Fruit fly (Drosophila melanogaster): Measurements from ENCODE around the gene CG13877.

CG13877 gene

dm6 chr3L:262724-263177 is 44.9 kb downstream of the CG13877 start (continued):
- no peak for TF ChIP-seq Atf3 (GFP tag; optimal IDR thresholded peaks at IDR 0.05)
- no peak for TF ChIP-seq CG7372 (GFP tag; IDR thresholded peaks at IDR 0.05)
- TF ChIP-seq CG11456 (GFP tag; IDR thresholded peaks at IDR 0.05): no peak
- TF ChIP-seq NfI (GFP tag; optimal IDR thresholded peaks at IDR 0.05): no peak
- TF ChIP-seq CG9797 (GFP tag; optimal IDR thresholded peaks at IDR 0.05): peak; percentile 27
- TF ChIP-seq lmd (GFP tag; IDR thresholded peaks at IDR 0.05): no peak
- TF ChIP-seq CG6689 (GFP tag; IDR thresholded peaks at IDR 0.05): no peak
- TF ChIP-seq zen (tag; optimal IDR thresholded peaks at IDR 0.05): no peak
- no peak for TF ChIP-seq Dip2 (GFP tag; IDR thresholded peaks at IDR 0.05)
- peak; percentile 65; the same call in 1 of the 3 replicates for TF ChIP-seq CG34422 (GFP tag; IDR thresholded peaks at IDR 0.05)
- TF ChIP-seq crc (GFP tag; optimal IDR thresholded peaks at IDR 0.05): no peak
- TF ChIP-seq H15 (GFP tag; IDR thresholded peaks at IDR 0.05): no peak
- TF ChIP-seq B-H1 (GFP tag; IDR thresholded peaks at IDR 0.05): no peak
- peak; percentile 26 for TF ChIP-seq CG1603 (tag; optimal IDR thresholded peaks at IDR 0.05)
- TF ChIP-seq tgo (GFP tag; IDR thresholded peaks at IDR 0.05): no peak
- peak; percentile 70 for TF ChIP-seq HLH4C (GFP tag; IDR thresholded peaks at IDR 0.05; ENCODE audit: partially characterized antibody)
- no peak for TF ChIP-seq Elba2 (GFP tag; optimal IDR thresholded peaks at IDR 0.05)
- no peak for TF ChIP-seq Drgx (GFP tag; IDR thresholded peaks at IDR 0.05)
- TF ChIP-seq emc (GFP tag; optimal IDR thresholded peaks at IDR 0.05): no peak
- TF ChIP-seq hb (GFP tag; IDR thresholded peaks at IDR 0.05; ENCODE audit: partially characterized antibody): peak; percentile 58; the same call in 2 of the 3 replicates
- peak; percentile 54 for TF ChIP-seq CG13894 (tag; optimal IDR thresholded peaks at IDR 0.05)
- TF ChIP-seq Myb (GFP tag; optimal IDR thresholded peaks at IDR 0.05): peak; percentile 2
- peak; percentile 96 for TF ChIP-seq bigmax (GFP tag; optimal IDR thresholded peaks at IDR 0.05)
- peak; percentile 24 for TF ChIP-seq sd (tag; optimal IDR thresholded peaks at IDR 0.05)
- peak; percentile 19; the same call in 1 of the 2 replicates for TF ChIP-seq onecut (GFP tag; IDR thresholded peaks at IDR 0.05)
- no peak for TF ChIP-seq CG10654 (GFP tag; optimal IDR thresholded peaks at IDR 0.05)
- TF ChIP-seq vnd (GFP tag; IDR thresholded peaks at IDR 0.05; ENCODE audit: partially characterized antibody): peak; percentile 81
- TF ChIP-seq Sry-δ (GFP tag; optimal IDR thresholded peaks at IDR 0.05): peak; percentile 89
- peak; percentile 70 for TF ChIP-seq cwo (GFP tag; optimal IDR thresholded peaks at IDR 0.05)
- TF ChIP-seq gcm (GFP tag; optimal IDR thresholded peaks at IDR 0.05): no peak
- peak; percentile 7 for TF ChIP-seq CG17829 (tag; optimal IDR thresholded peaks at IDR 0.05)
- no peak for TF ChIP-seq Xrp1 (GFP tag; IDR thresholded peaks at IDR 0.05)
- peak; percentile 73; the same call in 2 of the 3 replicates for TF ChIP-seq Doc3 (GFP tag; IDR thresholded peaks at IDR 0.05; ENCODE audit: partially characterized antibody)
- no peak for TF ChIP-seq sima (GFP tag; optimal IDR thresholded peaks at IDR 0.05)

- no peak for TF ChIP-seq pita (GFP tag; optimal IDR thresholded peaks at IDR 0.05)
- TF ChIP-seq PHDP (tag; optimal IDR thresholded peaks at IDR 0.05): no peak
- no peak for TF ChIP-seq caup (GFP tag; optimal IDR thresholded peaks at IDR 0.05; ENCODE audit: severe bottlenecking)
- TF ChIP-seq MESR4 (GFP tag; optimal IDR thresholded peaks at IDR 0.05): peak; percentile 70
- TF ChIP-seq pum (GFP tag; optimal IDR thresholded peaks at IDR 0.05): no peak
- TF ChIP-seq CG6254 (GFP tag; optimal IDR thresholded peaks at IDR 0.05): no peak
- TF ChIP-seq shn (GFP tag; optimal IDR thresholded peaks at IDR 0.05): no peak
- TF ChIP-seq ftz-f1 (GFP tag; optimal IDR thresholded peaks at IDR 0.05): no peak
- no peak for TF ChIP-seq al (GFP tag; IDR thresholded peaks at IDR 0.05)
- no peak for TF ChIP-seq dm (GFP tag; optimal IDR thresholded peaks at IDR 0.05)
- TF ChIP-seq CG12659 (GFP tag; optimal IDR thresholded peaks at IDR 0.05): no peak
- TF ChIP-seq CG9727 (GFP tag; optimal IDR thresholded peaks at IDR 0.05): no peak
- TF ChIP-seq Doc3 (GFP tag; IDR thresholded peaks at IDR 0.05; ENCODE audit: partially characterized antibody): no peak
- TF ChIP-seq her (GFP tag; optimal IDR thresholded peaks at IDR 0.05): no peak
- TF ChIP-seq CG11723 (GFP tag; optimal IDR thresholded peaks at IDR 0.05): no peak
- peak; percentile 19 for TF ChIP-seq CG11398 (GFP tag; optimal IDR thresholded peaks at IDR 0.05)
- TF ChIP-seq Gsc (GFP tag; IDR thresholded peaks at IDR 0.05): no peak
Measured at dm6 chr3L:263500-264377, 45.9 kb downstream of the CG13877 start.
